Worm (Caenorhabditis elegans): ENCODE results near the gene mrpl-53.

- no peak for TF ChIP-seq ref-1 (GFP tag; conservative IDR thresholded peaks at IDR 0.05)
- TF ChIP-seq ztf-29 (GFP tag; IDR thresholded peaks at IDR 0.05), result no peak
- no peak for TF ChIP-seq klf-2 (GFP tag; conservative IDR thresholded peaks at IDR 0.05)
- no peak for TF ChIP-seq ztf-23 (GFP tag; IDR thresholded peaks at IDR 0.05)
- no peak for TF ChIP-seq cog-1 (tag; optimal IDR thresholded peaks at IDR 0.05)
Measured at ce11 chrII:9601069-9601468, 3.6 kb downstream of the mrpl-53 start.
